Fruit fly (Drosophila melanogaster) whole organism, embryonic: ENCODE measurements around the gene CG10274.

Experiments used
- BtbVII ChIP-seq: fragments of 200-800 bp; sonication (Bioruptor generic); optimal IDR thresholded peaks from 3 replicates; lab custom pipeline; 2017; ENCODE audit warnings: missing biosample characterization, mild to moderate bottlenecking, missing genetic modification characterization
- CG10209 ChIP-seq: fragments of 200-800 bp; sonication (Bioruptor generic); optimal IDR thresholded peaks from 3 replicates; lab custom pipeline; 2017; ENCODE audit warnings: missing biosample characterization, mild to moderate bottlenecking, missing genetic modification characterization, missing genetic modification reagents
- CG10959 ChIP-seq: fragments of 200-800 bp; sonication (Bioruptor generic); IDR thresholded peaks from 2 replicates; pipeline ENCODE4 v1.3.6; 2022; ENCODE audit warnings: missing biosample characterization, missing genetic modification characterization
- CG11398 ChIP-seq: fragments of 200-800 bp; sonication (Bioruptor generic); optimal IDR thresholded peaks from 2 replicates; lab custom pipeline; 2016; ENCODE audit warnings: missing biosample characterization, missing genetic modification characterization
- CG11723 ChIP-seq: fragments of 200-800 bp; sonication (Bioruptor generic); optimal IDR thresholded peaks from 2 replicates; lab custom pipeline; 2017; ENCODE audit warnings: missing biosample characterization, mild to moderate bottlenecking, missing genetic modification characterization
- CG12155 ChIP-seq: fragments of 200-800 bp; sonication (Bioruptor generic); optimal IDR thresholded peaks from 3 replicates; lab custom pipeline; 2016; ENCODE audit warnings: missing biosample characterization, missing genetic modification characterization
- CG12299 ChIP-seq: fragments of 200-800 bp; sonication (Bioruptor generic); optimal IDR thresholded peaks from 2 replicates; lab custom pipeline; 2018; ENCODE audit warnings: missing biosample characterization, mild to moderate bottlenecking, missing genetic modification characterization
- CG12769 ChIP-seq: fragments of 200-800 bp; sonication (Bioruptor generic); optimal IDR thresholded peaks from 2 replicates; lab custom pipeline; 2019; ENCODE audit warnings: missing biosample characterization, mild to moderate bottlenecking, missing genetic modification characterization, moderate library complexity
- CG16813 ChIP-seq: fragments of 200-800 bp; sonication (Bioruptor generic); IDR thresholded peaks from 3 replicates; pipeline ENCODE4 v1.3.6; 2022; ENCODE audit warnings: missing biosample characterization, missing genetic modification characterization; ENCODE audit not compliant: partially characterized antibody
- CG17186 ChIP-seq: fragments of 200-800 bp; sonication (Bioruptor generic); optimal IDR thresholded peaks from 3 replicates; lab custom pipeline; 2017; ENCODE audit warnings: missing biosample characterization, missing genetic modification reagents, missing genetic modification characterization
- CG17328 ChIP-seq: fragments of 200-800 bp; sonication (Bioruptor generic); IDR thresholded peaks from 2 replicates; pipeline ENCODE4 v1.3.6; 2022; ENCODE audit warnings: missing biosample characterization, missing genetic modification characterization
- CG17912 ChIP-seq: fragments of 200-800 bp; sonication (Bioruptor generic); optimal IDR thresholded peaks from 2 replicates; lab custom pipeline; 2018; ENCODE audit warnings: missing biosample characterization, mild to moderate bottlenecking, missing genetic modification characterization
- CG1792 ChIP-seq: fragments of 200-800 bp; sonication (Bioruptor generic); optimal IDR thresholded peaks from 2 replicates; lab custom pipeline; 2016; ENCODE audit warnings: missing biosample characterization, missing genetic modification characterization
- CG1832 ChIP-seq: fragments of 200-800 bp; sonication (Bioruptor generic); optimal IDR thresholded peaks from 2 replicates; lab custom pipeline; 2017; ENCODE audit warnings: missing biosample characterization, mild to moderate bottlenecking, missing genetic modification characterization, inconsistent platforms
- CG18476 ChIP-seq: fragments of 200-800 bp; sonication (Bioruptor generic); optimal IDR thresholded peaks from 2 replicates; lab custom pipeline; 2016; ENCODE audit warnings: missing biosample characterization, mild to moderate bottlenecking, missing genetic modification characterization
- CG2678 ChIP-seq: fragments of 200-800 bp; sonication (Bioruptor generic); optimal IDR thresholded peaks from 3 replicates; lab custom pipeline; 2019; ENCODE audit warnings: missing biosample characterization, mild to moderate bottlenecking, missing genetic modification characterization, moderate library complexity
- CG3847 ChIP-seq: fragments of 200-800 bp; sonication (Bioruptor generic); IDR thresholded peaks from 2 replicates; pipeline ENCODE4 v1.3.6; 2022; ENCODE audit warnings: missing biosample characterization, missing genetic modification characterization
- CG4404 ChIP-seq: fragments of 200-800 bp; sonication (Bioruptor generic); IDR thresholded peaks from 2 replicates; pipeline ENCODE4 v1.3.6; 2022; ENCODE audit warnings: missing biosample characterization, missing genetic modification characterization
- CG6175 ChIP-seq: fragments of 200-800 bp; sonication (Bioruptor generic); IDR thresholded peaks from 3 replicates; pipeline ENCODE4 v1.3.6; 2022; ENCODE audit warnings: missing biosample characterization, missing genetic modification characterization
- CG7987 ChIP-seq: fragments of 200-800 bp; sonication (Bioruptor generic); optimal IDR thresholded peaks from 2 replicates; lab custom pipeline; 2018; ENCODE audit warnings: missing biosample characterization, mild to moderate bottlenecking, missing genetic modification characterization, moderate library complexity
- CG8478 ChIP-seq: fragments of >200 bp; optimal IDR thresholded peaks from 2 replicates; lab custom pipeline; 2018
- CG9215 ChIP-seq: fragments of 200-800 bp; sonication (Bioruptor generic); IDR thresholded peaks from 2 replicates; pipeline ENCODE4 v1.3.6; 2022; ENCODE audit warnings: missing biosample characterization, missing genetic modification characterization
- Dad ChIP-seq: fragments of 200-800 bp; sonication (Bioruptor generic); optimal IDR thresholded peaks from 3 replicates; lab custom pipeline; 2016; ENCODE audit warnings: missing biosample characterization, missing genetic modification characterization
- Dip2 ChIP-seq: fragments of 200-800 bp; sonication (Bioruptor generic); IDR thresholded peaks from 2 replicates; pipeline ENCODE4 v1.3.6; 2022; ENCODE audit warnings: missing biosample characterization, missing genetic modification characterization
- HLH4C ChIP-seq: fragments of 200-800 bp; sonication (Bioruptor generic); IDR thresholded peaks from 3 replicates; pipeline ENCODE4 v1.3.6; 2022; ENCODE audit warnings: missing biosample characterization, missing genetic modification characterization; ENCODE audit not compliant: partially characterized antibody
- Hand ChIP-seq: fragments of 200-800 bp; sonication (Bioruptor generic); optimal IDR thresholded peaks from 2 replicates; lab custom pipeline; 2017; ENCODE audit warnings: mild to moderate bottlenecking, missing biosample characterization, missing genetic modification reagents, missing genetic modification characterization
- HmgD ChIP-seq: fragments of 200-800 bp; sonication (Bioruptor generic); optimal IDR thresholded peaks from 3 replicates; lab custom pipeline; 2016; ENCODE audit warnings: missing biosample characterization, missing genetic modification characterization
- Hmr ChIP-seq: fragments of 200-800 bp; sonication (Bioruptor generic); optimal IDR thresholded peaks from 3 replicates; lab custom pipeline; 2017; ENCODE audit warnings: mild to moderate bottlenecking, missing biosample characterization, missing genetic modification reagents, missing genetic modification characterization
- MESR4 ChIP-seq: fragments of 200-800 bp; sonication (Bioruptor generic); optimal IDR thresholded peaks from 2 replicates; lab custom pipeline; 2018; ENCODE audit warnings: missing biosample characterization, mild to moderate bottlenecking, missing genetic modification characterization, moderate library complexity
- MTF-1 ChIP-seq: fragments of 200-800 bp; sonication (Bioruptor generic); optimal IDR thresholded peaks from 2 replicates; lab custom pipeline; 2018; ENCODE audit warnings: missing biosample characterization, mild to moderate bottlenecking, missing genetic modification characterization, borderline replicate concordance
- Mes4 ChIP-seq: fragments of 200-800 bp; sonication (Bioruptor generic); optimal IDR thresholded peaks from 2 replicates; lab custom pipeline; 2016; ENCODE audit warnings: missing biosample characterization, missing genetic modification characterization
- Nf-YA ChIP-seq: fragments of 200-800 bp; sonication (Bioruptor generic); IDR thresholded peaks from 2 replicates; pipeline ENCODE4 v1.3.6; 2022; ENCODE audit warnings: missing biosample characterization, missing genetic modification characterization
- PHDP ChIP-seq: fragments of 200-800 bp; sonication (Bioruptor generic); optimal IDR thresholded peaks from 3 replicates; lab custom pipeline; 2018; ENCODE audit warnings: missing biosample characterization, mild to moderate bottlenecking, missing genetic modification characterization, moderate library complexity
- Sox100B ChIP-seq: fragments of 200-800 bp; sonication (Bioruptor generic); optimal IDR thresholded peaks from 3 replicates; lab custom pipeline; 2018; ENCODE audit warnings: missing biosample characterization, mild to moderate bottlenecking, missing genetic modification characterization
- Spps ChIP-seq: fragments of 200-800 bp; sonication (Bioruptor generic); optimal IDR thresholded peaks from 2 replicates; lab custom pipeline; 2018; ENCODE audit warnings: missing biosample characterization, mild to moderate bottlenecking, missing genetic modification characterization
- Taf1 ChIP-seq: fragments of 200-800 bp; sonication (Bioruptor generic); IDR thresholded peaks from 2 replicates; pipeline ENCODE4 v1.3.6; 2022; ENCODE audit warnings: missing biosample characterization, missing genetic modification characterization
- Vsx1 ChIP-seq: fragments of 200-800 bp; sonication (Bioruptor generic); optimal IDR thresholded peaks from 2 replicates; lab custom pipeline; 2017; ENCODE audit warnings: missing biosample characterization, mild to moderate bottlenecking, missing genetic modification characterization, missing genetic modification reagents
- btn ChIP-seq: fragments of 200-800 bp; sonication (Bioruptor generic); optimal IDR thresholded peaks from 2 replicates; lab custom pipeline; 2016; ENCODE audit warnings: missing biosample characterization, missing genetic modification characterization
- cg ChIP-seq: fragments of 200-800 bp; sonication (Bioruptor generic); optimal IDR thresholded peaks from 3 replicates; lab custom pipeline; 2019; ENCODE audit warnings: missing biosample characterization, mild to moderate bottlenecking, missing genetic modification characterization, moderate library complexity
- dimm ChIP-seq: fragments of 200-800 bp; sonication (Bioruptor generic); IDR thresholded peaks from 2 replicates; pipeline ENCODE4 v1.3.6; 2022; ENCODE audit warnings: missing biosample characterization, missing genetic modification characterization
- dmrt99B ChIP-seq: fragments of 200-800 bp; sonication (Bioruptor generic); optimal IDR thresholded peaks from 2 replicates; lab custom pipeline; 2018; ENCODE audit warnings: missing biosample characterization, mild to moderate bottlenecking, missing genetic modification characterization, moderate library complexity
- eve ChIP-seq, 2 experiments: fragments of >200 bp; optimal IDR thresholded peaks; 2 replicates each; lab custom pipeline; 2017; ENCODE audit warnings: missing biosample characterization in 2 of 2, missing genetic modification characterization in 2 of 2
- fru ChIP-seq: fragments of >200 bp; optimal IDR thresholded peaks from 2 replicates; lab custom pipeline; 2017
- ham ChIP-seq: fragments of 200-800 bp; sonication (Bioruptor generic); IDR thresholded peaks from 2 replicates; pipeline ENCODE4 v1.3.6; 2022; ENCODE audit warnings: missing biosample characterization, missing genetic modification characterization
- hbn ChIP-seq: fragments of 200-800 bp; sonication (Bioruptor generic); IDR thresholded peaks from 2 replicates; pipeline ENCODE4 v1.3.6; 2022; ENCODE audit warnings: missing biosample characterization, missing genetic modification characterization; ENCODE audit not compliant: partially characterized antibody
- her ChIP-seq: fragments of 200-800 bp; sonication (Bioruptor generic); optimal IDR thresholded peaks from 2 replicates; lab custom pipeline; 2016; ENCODE audit warnings: missing biosample characterization, missing genetic modification characterization
- ken ChIP-seq: fragments of 200-800 bp; sonication (Bioruptor generic); IDR thresholded peaks from 3 replicates; pipeline ENCODE4 v1.3.6; 2022; ENCODE audit warnings: missing biosample characterization, missing genetic modification characterization
- lab ChIP-seq: fragments of 200-800 bp; sonication (Bioruptor generic); optimal IDR thresholded peaks from 3 replicates; lab custom pipeline; 2017; ENCODE audit warnings: missing biosample characterization, missing genetic modification characterization, mild to moderate bottlenecking, moderate library complexity, missing genetic modification reagents
- nom ChIP-seq: fragments of 200-800 bp; sonication (Bioruptor generic); optimal IDR thresholded peaks from 2 replicates; lab custom pipeline; 2017; ENCODE audit warnings: missing biosample characterization, missing genetic modification characterization, mild to moderate bottlenecking, moderate library complexity, missing genetic modification reagents
- ranshi ChIP-seq: fragments of 200-800 bp; sonication (Bioruptor generic); IDR thresholded peaks from 2 replicates; pipeline ENCODE4 v1.3.6; 2022; ENCODE audit warnings: missing biosample characterization, missing genetic modification characterization
- sens-2 ChIP-seq: fragments of 200-800 bp; sonication (Bioruptor generic); IDR thresholded peaks from 2 replicates; pipeline ENCODE4 v1.3.6; 2022; ENCODE audit warnings: missing biosample characterization, missing genetic modification characterization
- tio ChIP-seq: fragments of 200-800 bp; sonication (Bioruptor generic); optimal IDR thresholded peaks from 2 replicates; lab custom pipeline; 2017; ENCODE audit warnings: missing biosample characterization, missing genetic modification characterization, inconsistent platforms

The CG10274 gene

DNA sequence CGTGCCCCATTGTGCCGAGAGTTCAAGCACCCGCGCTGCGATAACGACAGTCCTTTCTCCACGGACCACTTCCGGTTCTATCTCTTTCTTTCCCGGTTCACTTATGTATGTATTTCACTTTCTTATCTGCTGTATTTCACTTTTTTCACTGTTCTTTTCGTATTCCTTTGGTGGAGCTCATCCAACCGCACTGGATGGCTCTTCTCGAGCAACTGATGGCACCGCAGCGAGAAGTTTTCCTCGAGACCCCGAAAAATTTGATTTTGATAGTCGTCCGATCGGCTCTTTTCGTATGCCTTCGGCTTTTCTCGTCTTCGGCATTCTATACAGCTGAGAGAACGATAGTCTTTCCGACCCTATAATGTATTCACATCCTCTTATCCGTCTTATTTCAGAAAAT is 36.2 kb upstream of the CG10274 start, which contains the start of gene LanA (continued):
- TF ChIP-seq CG17912 (GFP tag; lab: Kevin White, UChicago) (peak; percentile 16), nom (GFP tag; lab: Kevin White, UChicago) (no peak), CG12155 (GFP tag; lab: Kevin White, UChicago) (peak; percentile 28), hbn (GFP tag; lab: Robert Waterston, UW) (no peak), ranshi (GFP tag; lab: Robert Waterston, UW) (no peak), CG12299 (tag; lab: Kevin White, UChicago) (no peak), tio (GFP tag; lab: Kevin White, UChicago) (no peak), CG17186 (GFP tag; lab: Kevin White, UChicago) (no peak), CG1832 (peak; percentile 15), fru (lab: Kevin White, UChicago) (no peak), HLH4C (GFP tag; lab: Robert Waterston, UW) (no peak), PHDP (tag; lab: Kevin White, UChicago) (no peak), CG17328 (GFP tag; lab: Robert Waterston, UW) (peak; percentile 16; the same call in 1 of the 2 replicates), btn (GFP tag; lab: Kevin White, UChicago) (no peak), Dad (GFP tag; lab: Kevin White, UChicago) (no peak), MESR4 (peak; percentile 24), her (GFP tag; lab: Kevin White, UChicago) (peak; percentile 45), dmrt99B (tag; lab: Kevin White, UChicago) (no peak), CG16813 (GFP tag; lab: Robert Waterston, UW) (0 out of 3 replicates have a peak, but pooled peaks have one; percentile 11), CG2678 (tag; lab: Kevin White, UChicago) (no peak), CG11723 (GFP tag; lab: Kevin White, UChicago) (no peak), lab (GFP tag; lab: Kevin White, UChicago) (peak; percentile 15), CG11398 (GFP tag; lab: Kevin White, UChicago) (peak; percentile 47), Mes4 (GFP tag; lab: Kevin White, UChicago) (no peak), Hand (GFP tag; lab: Kevin White, UChicago) (no peak), CG7987 (GFP tag; lab: Kevin White, UChicago) (no peak), Nf-YA (GFP tag; lab: Robert Waterston, UW) (no peak), CG18476 (no peak), CG3847 (no peak), Taf1 (GFP tag; lab: Robert Waterston, UW) (no peak), CG1792 (GFP tag; lab: Kevin White, UChicago) (no peak), CG4404 (GFP tag; lab: Robert Waterston, UW) (no peak), CG10959 (no peak), dimm (GFP tag; lab: Robert Waterston, UW) (no peak), cg (GFP tag; lab: Kevin White, UChicago) (no peak), CG12769 (no peak), ham (no peak), CG6175 (GFP tag; lab: Robert Waterston, UW) (0 out of 3 replicates have a peak, but pooled peaks have one; percentile 8), Dip2 (GFP tag; lab: Robert Waterston, UW) (no peak), Sox100B (GFP tag; lab: Kevin White, UChicago) (no peak), CG8478 (lab: Kevin White, UChicago) (no peak), Hmr (no peak), sens-2 (0 out of 2 replicates have a peak, but pooled peaks have one; percentile 31), eve (GFP tag; optimal IDR thresholded peaks at IDR 0.05; lab: Kevin White, UChicago) (no peak), Vsx1 (GFP tag; lab: Kevin White, UChicago) (no peak), ken (no peak), HmgD (no peak), MTF-1 (peak; percentile 59), Spps (tag; lab: Kevin White, UChicago) (no peak), CG10209 (GFP tag; lab: Kevin White, UChicago) (no peak), BtbVII (no peak), CG9215 (no peak)
